Worm (Caenorhabditis elegans) whole organism, L4 larva: Measurements from ENCODE around the gene F47B8.1.

Experiments used
- D1046.2 ChIP-seq: fragments of 200-800 bp; sonication (Bioruptor generic); IDR thresholded peaks from 2 replicates; pipeline ENCODE4 v1.3.6; 2022; ENCODE audit warnings: missing genetic modification characterization, missing compliant biosample characterization
- F10B5.3 ChIP-seq: sonication (generic microtip); optimal IDR thresholded peaks from 2 replicates; lab custom pipeline; 2016; ENCODE audit warnings: mild to moderate bottlenecking, missing genetic modification characterization, missing compliant biosample characterization
- T20F7.1 ChIP-seq: fragments of 200-800 bp; sonication (Bioruptor generic); optimal IDR thresholded peaks from 2 replicates; lab custom pipeline; 2018; ENCODE audit warnings: mild to moderate bottlenecking, missing genetic modification characterization, missing compliant biosample characterization
- T26A8.4 ChIP-seq: fragments of 200-800 bp; sonication (Bioruptor generic); IDR thresholded peaks from 2 replicates; pipeline ENCODE4 v1.3.6; 2022; ENCODE audit warnings: missing genetic modification characterization, missing compliant biosample characterization
- Y48G9A.11 ChIP-seq: fragments of 200-800 bp; sonication (Bioruptor generic); IDR thresholded peaks from 2 replicates; pipeline ENCODE4 v1.3.6; 2022; ENCODE audit warnings: missing genetic modification reagents, missing genetic modification characterization, missing compliant biosample characterization
- ZK337.2 ChIP-seq: fragments of 200-800 bp; sonication (Bioruptor generic); IDR thresholded peaks from 2 replicates; pipeline ENCODE4 v1.3.6; 2022; ENCODE audit warnings: missing genetic modification reagents, missing genetic modification characterization, missing compliant biosample characterization
- ceh-20 ChIP-seq: fragments of 200-800 bp; sonication (Bioruptor generic); IDR thresholded peaks from 2 replicates; pipeline ENCODE4 v1.3.6; 2022; ENCODE audit warnings: missing genetic modification reagents, missing genetic modification characterization, missing compliant biosample characterization
- ceh-62 ChIP-seq: sonication (generic microtip); optimal IDR thresholded peaks from 2 replicates; lab custom pipeline; 2017; ENCODE audit warnings: missing biosample characterization, missing genetic modification characterization
- ces-1 ChIP-seq: fragments of 150-350 bp; sonication (generic microtip); optimal IDR thresholded peaks from 4 replicates; lab custom pipeline; 2014; ENCODE audit warnings: missing biosample characterization, missing genetic modification reagents, missing genetic modification characterization
- ctbp-1 ChIP-seq: fragments of 200-800 bp; sonication (Bioruptor generic); IDR thresholded peaks from 2 replicates; pipeline ENCODE4 v1.3.6; 2022; ENCODE audit warnings: missing genetic modification reagents, missing genetic modification characterization, missing compliant biosample characterization
- daf-16 ChIP-seq, 3 experiments: sonication (generic microtip); optimal IDR thresholded peaks; 2 replicates each; lab custom pipeline; 2016 to 2017; ENCODE audit warnings: missing genetic modification characterization in 3 of 3, missing genetic modification reagents in 3 of 3, mild to moderate bottlenecking in 2 of 3, missing compliant biosample characterization in 2 of 3, missing biosample characterization in 1 of 3, moderate library complexity in 1 of 3
- daf-8 ChIP-seq: fragments of 200-800 bp; sonication (Bioruptor generic); IDR thresholded peaks from 2 replicates; pipeline ENCODE4 v1.3.6; 2022; ENCODE audit warnings: missing genetic modification characterization, missing compliant biosample characterization
- dmd-6 ChIP-seq: fragments of 200-800 bp; sonication (Bioruptor generic); IDR thresholded peaks from 2 replicates; pipeline ENCODE4 v1.3.6; 2022; ENCODE audit warnings: missing genetic modification reagents, missing genetic modification characterization, missing compliant biosample characterization
- dmd-8 ChIP-seq: fragments of 200-800 bp; sonication (Bioruptor generic); IDR thresholded peaks from 2 replicates; pipeline ENCODE4 v1.3.6; 2022; ENCODE audit warnings: missing genetic modification characterization, missing compliant biosample characterization
- dmd-9 ChIP-seq: fragments of 200-800 bp; sonication (Bioruptor generic); IDR thresholded peaks from 2 replicates; pipeline ENCODE4 v1.3.6; 2022; ENCODE audit warnings: missing genetic modification reagents, missing genetic modification characterization, missing compliant biosample characterization
- duxl-1 ChIP-seq: sonication (generic microtip); optimal IDR thresholded peaks from 2 replicates; lab custom pipeline; 2016; ENCODE audit warnings: mild to moderate bottlenecking, missing genetic modification characterization, moderate library complexity, missing compliant biosample characterization; ENCODE audit not compliant: poor library complexity
- fos-1 ChIP-seq: fragments of 150-350 bp; optimal IDR thresholded peaks from 2 replicates; lab custom pipeline; 2014; ENCODE audit warnings: missing biosample characterization, missing genetic modification characterization
- hmg-1.1 ChIP-seq: fragments of 200-800 bp; sonication (Bioruptor generic); IDR thresholded peaks from 2 replicates; pipeline ENCODE4 v1.3.6; 2022; ENCODE audit warnings: missing genetic modification reagents, missing genetic modification characterization, missing compliant biosample characterization
- lim-7 ChIP-seq: fragments of 200-800 bp; sonication (Bioruptor generic); IDR thresholded peaks from 2 replicates; pipeline ENCODE4 v1.3.6; 2022; ENCODE audit warnings: missing genetic modification characterization, missing compliant biosample characterization
- lin-13 ChIP-seq: fragments of 150-350 bp; optimal IDR thresholded peaks from 2 replicates; lab custom pipeline; 2014; ENCODE audit warnings: missing biosample characterization, missing genetic modification reagents, missing genetic modification characterization
- lin-15B ChIP-seq: fragments of 150-350 bp; sonication (generic microtip); optimal IDR thresholded peaks from 3 replicates; lab custom pipeline; 2014; ENCODE audit warnings: missing biosample characterization, missing genetic modification characterization
- lin-39 ChIP-seq: fragments of 150-350 bp; optimal IDR thresholded peaks from 2 replicates; lab custom pipeline; 2014; ENCODE audit warnings: missing biosample characterization, missing genetic modification reagents, missing genetic modification characterization
- lir-3 ChIP-seq: sonication (generic microtip); optimal IDR thresholded peaks from 2 replicates; lab custom pipeline; 2016; ENCODE audit warnings: mild to moderate bottlenecking, missing genetic modification characterization, missing compliant biosample characterization
- lsy-2 ChIP-seq, 2 experiments: fragments of 150-350 bp in 1 of 2; sonication (generic microtip) in 1 of 2; optimal IDR thresholded peaks; 2 replicates each; lab custom pipeline; 2014 to 2017; ENCODE audit warnings: missing biosample characterization in 2 of 2, missing genetic modification characterization in 2 of 2
- mdl-1 ChIP-seq, 2 experiments: fragments of 150-350 bp in 1 of 2; sonication (generic microtip) in 1 of 2; optimal IDR thresholded peaks; 2 replicates each; lab custom pipeline; 2014 to 2017; ENCODE audit warnings: missing biosample characterization in 2 of 2, missing genetic modification characterization in 2 of 2
- mep-1 ChIP-seq: fragments of 150-350 bp; sonication (generic microtip); optimal IDR thresholded peaks from 3 replicates; lab custom pipeline; 2014; ENCODE audit warnings: missing biosample characterization, missing genetic modification characterization
- mes-2 ChIP-seq: sonication (generic microtip); optimal IDR thresholded peaks from 2 replicates; lab custom pipeline; 2016; ENCODE audit warnings: missing genotype, mild to moderate bottlenecking, missing genetic modification characterization, missing compliant biosample characterization; ENCODE audit not compliant: poor library complexity, severe bottlenecking
- mxl-2 ChIP-seq: fragments of 200-800 bp; sonication (Bioruptor generic); conservative IDR thresholded peaks from 2 replicates; pipeline ENCODE4 v1.3.6; 2022; ENCODE audit warnings: missing genetic modification reagents, missing genetic modification characterization, missing compliant biosample characterization
- mxl-3 ChIP-seq: fragments of 200-800 bp; sonication (Bioruptor generic); optimal IDR thresholded peaks from 2 replicates; lab custom pipeline; 2018; ENCODE audit warnings: mild to moderate bottlenecking, missing genetic modification characterization, missing compliant biosample characterization
- nhr-10 ChIP-seq: fragments of 150-350 bp; optimal IDR thresholded peaks from 2 replicates; lab custom pipeline; 2014; ENCODE audit warnings: missing biosample characterization, missing genetic modification characterization
- nhr-11 ChIP-seq: fragments of 150-350 bp; optimal IDR thresholded peaks from 2 replicates; lab custom pipeline; 2014; ENCODE audit warnings: missing biosample characterization, missing genetic modification characterization
- nhr-111 ChIP-seq: fragments of 200-800 bp; sonication (Bioruptor generic); optimal IDR thresholded peaks from 2 replicates; lab custom pipeline; 2018; ENCODE audit warnings: mild to moderate bottlenecking, missing genetic modification characterization, missing compliant biosample characterization
- nhr-6 ChIP-seq: fragments of 150-350 bp; optimal IDR thresholded peaks from 2 replicates; lab custom pipeline; 2014; ENCODE audit warnings: missing biosample characterization, missing genetic modification characterization
- nhr-76 ChIP-seq: fragments of 150-350 bp; optimal IDR thresholded peaks from 2 replicates; lab custom pipeline; 2014; ENCODE audit warnings: missing biosample characterization, missing genetic modification characterization
- pha-4 ChIP-seq, 2 experiments: fragments of 150-350 bp in 1 of 2; fragments of 200-800 bp in 1 of 2; sonication (Bioruptor generic) in 1 of 2; IDR thresholded peaks in 1 of 2; optimal IDR thresholded peaks in 1 of 2; 2 replicates each; pipeline versions ENCODE4 v1.3.6 to Lab custom; 2014 to 2022; ENCODE audit warnings: missing genetic modification characterization in 2 of 2, missing genetic modification reagents in 2 of 2, missing biosample characterization in 1 of 2, missing compliant biosample characterization in 1 of 2
- pqm-1 ChIP-seq: sonication (generic microtip); optimal IDR thresholded peaks from 2 replicates; lab custom pipeline; 2017; ENCODE audit warnings: missing biosample characterization, missing genetic modification characterization
- rbr-2 ChIP-seq: sonication (generic microtip); optimal IDR thresholded peaks from 2 replicates; lab custom pipeline; 2016; ENCODE audit warnings: missing genotype, missing genetic modification characterization, missing compliant biosample characterization
- set-16 ChIP-seq: fragments of 200-800 bp; sonication (Bioruptor generic); IDR thresholded peaks from 2 replicates; pipeline ENCODE4 v1.3.6; 2022; ENCODE audit warnings: missing genetic modification reagents, missing genetic modification characterization, missing compliant biosample characterization
- skn-1 ChIP-seq: fragments of 150-350 bp; optimal IDR thresholded peaks from 2 replicates; lab custom pipeline; 2014; ENCODE audit warnings: missing biosample characterization, missing genetic modification characterization
- snpc-1.2 ChIP-seq: fragments of 200-800 bp; sonication (Bioruptor generic); IDR thresholded peaks from 2 replicates; pipeline ENCODE4 v1.3.6; 2022; ENCODE audit warnings: missing genetic modification reagents, missing genetic modification characterization, missing compliant biosample characterization
- snpc-4 ChIP-seq: fragments of 150-350 bp; optimal IDR thresholded peaks from 2 replicates; lab custom pipeline; 2014; ENCODE audit warnings: missing biosample characterization, missing genetic modification characterization
- spr-3 ChIP-seq: fragments of 200-800 bp; sonication (Bioruptor generic); optimal IDR thresholded peaks from 2 replicates; lab custom pipeline; 2018; ENCODE audit warnings: mild to moderate bottlenecking, missing genetic modification characterization, missing compliant biosample characterization
- tra-1 ChIP-seq: fragments of 200-800 bp; sonication (Bioruptor generic); IDR thresholded peaks from 2 replicates; pipeline ENCODE4 v1.3.6; 2022; ENCODE audit warnings: missing genetic modification reagents, missing genetic modification characterization, missing compliant biosample characterization
- unc-62 ChIP-seq, 3 experiments: fragments of 150-350 bp in 1 of 3; sonication (generic microtip); optimal IDR thresholded peaks in 2 of 3; peaks in 1 of 3; 1 replicate in 1 of 3; 2 replicates in 2 of 3; lab custom pipeline; 2014 to 2017; ENCODE audit warnings: missing biosample characterization in 3 of 3, missing genetic modification characterization in 3 of 3, missing genetic modification reagents in 3 of 3, missing genotype in 1 of 3
- zfp-2 ChIP-seq: sonication (generic microtip); optimal IDR thresholded peaks from 2 replicates; lab custom pipeline; 2016; ENCODE audit warnings: mild to moderate bottlenecking, missing genetic modification characterization, missing compliant biosample characterization
- zip-11 ChIP-seq: fragments of 200-800 bp; sonication (Bioruptor generic); IDR thresholded peaks from 2 replicates; pipeline ENCODE4 v1.3.6; 2022; ENCODE audit warnings: missing genetic modification characterization, missing compliant biosample characterization

Gene F47B8.1

DNA sequence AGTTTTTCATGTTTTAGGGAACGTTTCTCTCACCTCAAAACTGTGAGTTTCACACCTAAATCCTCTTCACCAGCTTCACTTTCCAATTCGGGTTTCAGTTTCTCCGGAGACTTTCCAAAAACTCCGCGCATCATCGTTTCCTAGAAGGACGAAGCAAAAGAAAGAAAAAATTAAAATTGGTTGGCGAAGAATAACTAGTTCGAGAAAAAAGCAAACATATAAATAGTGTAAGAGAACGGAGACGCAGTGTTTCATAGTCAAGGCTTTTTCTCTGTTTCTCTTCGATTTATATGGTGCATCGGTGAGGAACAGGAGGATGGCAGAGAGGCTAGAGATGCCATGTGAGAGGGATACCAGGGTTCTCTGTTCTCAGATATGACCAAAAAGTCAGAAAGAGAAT is 8.6 kb upstream of the F47B8.1 start, which contains the start of gene F47B8.3 (continued):
- TF ChIP-seq T20F7.1 (GFP tag; lab: Kevin White, UChicago) (no peak), mxl-3 (peak; percentile 12), nhr-11 (tag; lab: Kevin White, UChicago) (no peak), set-16 (no peak), lir-3 (tag; lab: Kevin White, UChicago) (no peak), nhr-111 (GFP tag; lab: Kevin White, UChicago) (no peak), zfp-2 (tag; lab: Kevin White, UChicago) (no peak), ceh-20 (GFP tag; lab: Robert Waterston, UW) (no peak), nhr-76 (tag; lab: Kevin White, UChicago) (no peak), ctbp-1 (GFP tag; lab: Robert Waterston, UW) (no peak), mes-2 (tag; lab: Kevin White, UChicago) (no peak), daf-16 (GFP tag; optimal IDR thresholded peaks at IDR 0.05; lab: Kevin White, UChicago) (no peak), daf-16 (tag; optimal IDR thresholded peaks at IDR 0.05; lab: Kevin White, UChicago) (peak; percentile 9), lin-15B (no peak), snpc-4 (tag; lab: Kevin White, UChicago) (no peak), duxl-1 (tag; lab: Kevin White, UChicago) (no peak), unc-62 (GFP tag; optimal IDR thresholded peaks at IDR 0.05 in 1 of 2; lab: Kevin White, UChicago) (no peak), unc-62 (tag; optimal IDR thresholded peaks at IDR 0.05; lab: Kevin White, UChicago) (no peak), mxl-2 (GFP tag; lab: Robert Waterston, UW) (no peak), skn-1 (tag; lab: Kevin White, UChicago) (no peak), fos-1 (tag; lab: Kevin White, UChicago) (no peak), spr-3 (GFP tag; lab: Kevin White, UChicago) (no peak), daf-8 (GFP tag; lab: Robert Waterston, UW) (no peak), lin-39 (tag; lab: Kevin White, UChicago) (no peak), lin-13 (no peak), F10B5.3 (no peak), pqm-1 (no peak), hmg-1.1 (GFP tag; lab: Robert Waterston, UW) (peak; percentile 48), nhr-10 (tag; lab: Kevin White, UChicago) (no peak), ceh-62 (tag; lab: Kevin White, UChicago) (no peak), D1046.2 (GFP tag; lab: Robert Waterston, UW) (no peak), nhr-6 (tag; lab: Kevin White, UChicago) (peak; percentile 42), T26A8.4 (GFP tag; lab: Robert Waterston, UW) (no peak), ces-1 (no peak), zip-11 (GFP tag; lab: Robert Waterston, UW) (no peak), rbr-2 (tag; lab: Kevin White, UChicago) (peak; percentile 19), snpc-1.2 (GFP tag; lab: Robert Waterston, UW) (no peak), dmd-6 (GFP tag; lab: Robert Waterston, UW) (no peak), mdl-1 (tag; optimal IDR thresholded peaks at IDR 0.05; lab: Kevin White, UChicago) (peak in 1 of 2 experiments; percentile 70), lsy-2 (tag; optimal IDR thresholded peaks at IDR 0.05; lab: Kevin White, UChicago) (peak in 1 of 2 experiments; percentile 49), mep-1 (tag; lab: Kevin White, UChicago) (peak; percentile 59), tra-1 (GFP tag; lab: Robert Waterston, UW) (no peak)

DNA sequence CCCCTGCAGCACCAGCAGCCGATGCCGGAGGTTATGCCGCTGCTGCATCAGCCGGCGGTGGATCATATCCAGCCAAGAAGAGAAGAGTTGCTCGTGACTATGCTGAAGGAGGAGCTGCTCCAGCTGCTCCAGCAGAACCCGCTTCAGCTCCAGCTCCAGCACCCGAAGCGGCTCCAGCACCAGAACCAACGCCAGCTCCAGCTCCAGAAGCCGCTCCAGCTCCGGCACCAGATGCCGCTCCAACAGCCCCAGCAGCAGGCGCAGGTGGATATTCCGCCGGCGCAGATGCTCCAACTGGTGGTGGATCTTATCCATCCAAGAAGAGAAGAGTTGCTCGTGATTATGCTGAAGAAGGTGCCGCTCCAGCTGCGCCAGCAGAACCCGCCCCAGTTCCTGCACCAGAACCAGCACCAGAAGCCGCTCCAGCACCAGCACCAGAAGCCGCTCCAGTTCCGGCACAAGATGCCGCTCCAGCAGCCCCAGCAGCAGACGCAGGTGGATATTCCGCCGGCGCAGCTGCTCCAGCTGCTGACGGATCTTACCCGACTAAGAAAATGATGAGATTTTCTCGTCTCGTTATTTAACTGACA is 6.7 kb upstream of the F47B8.1 start:
- TF ChIP-seq dmd-8 (GFP tag; lab: Robert Waterston, UW) (0 out of 2 replicates have a peak, but pooled peaks have one; percentile 33), pha-4 (GFP tag; IDR thresholded peaks at IDR 0.05; lab: Robert Waterston, UW) (peak; percentile 33; the same call in 1 of the 2 replicates), pha-4 (tag; optimal IDR thresholded peaks at IDR 0.05; lab: Kevin White, UChicago) (no peak), dmd-9 (GFP tag; lab: Robert Waterston, UW) (peak; percentile 24; the same call in 1 of the 2 replicates), lim-7 (GFP tag; lab: Robert Waterston, UW) (0 out of 2 replicates have a peak, but pooled peaks have one; percentile 55), ZK337.2 (no peak), set-16 (peak; percentile 99), Y48G9A.11 (GFP tag; lab: Robert Waterston, UW) (no peak)
